Worm (Caenorhabditis elegans): Measurements from ENCODE around the gene Y46G5A.23.

ce11 chrII:12813253-12813652 is 15.5 kb downstream of the Y46G5A.23 start:
- TF ChIP-seq ceh-36 (tag; optimal IDR thresholded peaks at IDR 0.05) (no peak), flt-1 (GFP tag; IDR thresholded peaks at IDR 0.05) (no peak), ama-1 (optimal IDR thresholded peaks at IDR 0.05) (no peak)
